Worm (Caenorhabditis elegans): Measurements from ENCODE around the gene M199.135.
"Not testable (repeated sequence)": the region's sequence is repeated elsewhere in the genome, so short reads cannot be mapped to it uniquely, and the experiment has no call there.

Gene M199.135

ce11 chrIV:15133899-15134298 lies 19.5 kb downstream of the M199.135 start, which contains the start of gene M199.8:
Gene M199.8 (minus strand): TSS chrIV:15133999.
- not testable (repeated sequence) for TF ChIP-seq lin-39, jun-1, nhr-77 (tag; optimal IDR thresholded peaks at IDR 0.05)

- TF ChIP-seq ama-1 (optimal IDR thresholded peaks at IDR 0.05), result no peak
- no peak for TF ChIP-seq elt-1 (tag; optimal IDR thresholded peaks at IDR 0.05)
- TF ChIP-seq elt-3 (tag; optimal IDR thresholded peaks at IDR 0.05), result no peak
- no peak for TF ChIP-seq nhr-28 (tag; optimal IDR thresholded peaks at IDR 0.05)
- TF ChIP-seq fkh-2 (tag; optimal IDR thresholded peaks at IDR 0.05), result no peak
- no peak for TF ChIP-seq unc-62 (GFP tag; optimal IDR thresholded peaks at IDR 0.05)
- TF ChIP-seq nhr-76 (tag; optimal IDR thresholded peaks at IDR 0.05), result no peak
- TF ChIP-seq ceh-16 (tag; optimal IDR thresholded peaks at IDR 0.05), result no peak
- TF ChIP-seq egl-27 (tag; optimal IDR thresholded peaks at IDR 0.05), result no peak
- TF ChIP-seq fkh-10 (GFP tag; optimal IDR thresholded peaks at IDR 0.05), result no peak
- no peak for TF ChIP-seq elt-2 (tag; optimal IDR thresholded peaks at IDR 0.05)
Observed at ce11 chrIV:15140832-15141231, 26.4 kb downstream of the M199.135 start, which contains the start of gene srg-51. Gene srg-51 (minus strand): TSS chrIV:15140932.

- TF ChIP-seq ceh-9 (tag; optimal IDR thresholded peaks at IDR 0.05) (no peak), zag-1 (tag; optimal IDR thresholded peaks at IDR 0.05) (no peak), R02D3.7 (tag; optimal IDR thresholded peaks at IDR 0.05) (no peak), nhr-28 (tag; optimal IDR thresholded peaks at IDR 0.05) (no peak), hmg-11 (tag; optimal IDR thresholded peaks at IDR 0.05) (no peak), skn-1 (tag; optimal IDR thresholded peaks at IDR 0.05) (no peak), nhr-23 (tag; optimal IDR thresholded peaks at IDR 0.05) (no peak), mml-1 (tag; optimal IDR thresholded peaks at IDR 0.05) (no peak), pqm-1 (tag; optimal IDR thresholded peaks at IDR 0.05) (no peak)
Observed at ce11 chrIV:15147104-15147503, 32.7 kb downstream of the M199.135 start, which contains the start of gene str-78. Gene str-78 (minus strand): TSS chrIV:15147204.
